Worm (Caenorhabditis elegans): ENCODE results near the gene B0563.18.

- no peak for TF ChIP-seq dao-5 (tag; optimal IDR thresholded peaks at IDR 0.05)
- TF ChIP-seq him-1 (tag; optimal IDR thresholded peaks at IDR 0.05), result no peak
Measured at ce11 chrX:9204986-9205385, 32.6 kb downstream of the B0563.18 start.
